Worm (Caenorhabditis elegans): ENCODE results near the gene srh-218.

DNA sequence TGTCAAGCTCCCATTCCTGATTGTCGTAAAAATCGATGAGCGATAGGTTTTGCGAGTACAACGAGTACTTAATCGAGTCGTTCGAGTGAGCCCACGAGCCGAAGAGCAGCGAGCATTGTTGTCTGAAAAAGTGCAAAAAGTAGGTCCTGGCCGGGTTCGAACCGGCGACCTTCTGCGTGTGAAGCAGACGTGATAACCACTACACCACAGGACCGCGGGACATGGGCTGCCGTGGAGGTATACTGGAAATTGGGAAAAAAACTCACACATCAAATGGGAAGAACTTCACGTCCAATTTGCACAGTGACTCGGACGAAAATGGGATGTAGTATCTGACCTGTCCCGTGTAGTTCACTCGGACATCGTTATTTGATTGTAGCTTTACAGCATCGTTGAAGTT is 21.6 kb downstream of the srh-218 start:
- TF ChIP-seq R02D3.7 (tag; optimal IDR thresholded peaks at IDR 0.05) (no peak), unc-62 (GFP tag; optimal IDR thresholded peaks at IDR 0.05) (no peak), lsy-2 (tag; optimal IDR thresholded peaks at IDR 0.05) (peak in 1 of 2 experiments; percentile 13)
